Worm (Caenorhabditis elegans): ENCODE results near the gene F35F11.2.

DNA sequence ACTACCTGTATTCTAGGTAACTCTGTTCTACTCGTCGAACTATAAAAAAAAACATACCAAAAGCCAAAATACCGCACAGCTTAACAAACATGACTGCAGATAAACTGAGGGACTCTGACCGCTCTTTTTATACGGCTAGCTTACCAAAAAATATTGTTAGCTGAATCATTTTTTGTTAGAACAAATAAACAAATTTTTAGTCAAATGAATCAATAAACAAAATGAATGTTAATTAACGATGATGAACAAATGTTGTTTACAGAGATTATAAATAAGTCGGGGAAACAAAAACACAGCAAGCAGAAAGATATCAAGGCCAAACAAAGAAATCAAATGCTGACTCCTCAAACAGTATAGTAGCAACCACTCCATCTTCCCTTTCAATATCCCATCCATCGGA is 23.5 kb downstream of the F35F11.2 start, which contains the start of gene ilys-6:
- TF ChIP-seq mdl-1 (tag; optimal IDR thresholded peaks at IDR 0.05) (no peak), ama-1 (optimal IDR thresholded peaks at IDR 0.05) (no peak), lsy-2 (tag; optimal IDR thresholded peaks at IDR 0.05) (no peak), egl-27 (tag; optimal IDR thresholded peaks at IDR 0.05) (no peak), zag-1 (tag; optimal IDR thresholded peaks at IDR 0.05) (no peak), snpc-4 (tag; optimal IDR thresholded peaks at IDR 0.05) (no peak), unc-130 (tag; optimal IDR thresholded peaks at IDR 0.05) (no peak)
